Fruit fly (Drosophila melanogaster) whole organism, adult: ENCODE measurements around the gene CG31388.

Experiments used
- CG11617 ChIP-seq: fragments of 200-800 bp; sonication (Bioruptor generic); optimal IDR thresholded peaks from 2 replicates; lab custom pipeline; 2017; ENCODE audit warnings: mild to moderate bottlenecking, missing biosample characterization, missing genetic modification reagents, missing genetic modification characterization
- CG12768 ChIP-seq: fragments of 200-800 bp; sonication (Bioruptor generic); optimal IDR thresholded peaks from 2 replicates; lab custom pipeline; 2017; ENCODE audit warnings: missing biosample characterization, missing genetic modification characterization, mild to moderate bottlenecking, moderate library complexity, missing genetic modification reagents
- CG14711 ChIP-seq: fragments of 200-800 bp; sonication (Bioruptor generic); optimal IDR thresholded peaks from 2 replicates; lab custom pipeline; 2018; ENCODE audit warnings: missing biosample characterization, mild to moderate bottlenecking, missing genetic modification characterization, moderate library complexity
- CG1620 ChIP-seq: fragments of 200-800 bp; sonication (Bioruptor generic); optimal IDR thresholded peaks from 2 replicates; lab custom pipeline; 2016; ENCODE audit warnings: missing biosample characterization, missing genetic modification characterization
- CG33017 ChIP-seq: fragments of 200-800 bp; sonication (Bioruptor generic); optimal IDR thresholded peaks from 2 replicates; lab custom pipeline; 2018; ENCODE audit warnings: missing biosample characterization, mild to moderate bottlenecking, missing genetic modification characterization, moderate library complexity
- CG5204 ChIP-seq: fragments of 200-800 bp; sonication (Bioruptor generic); optimal IDR thresholded peaks from 2 replicates; lab custom pipeline; 2016; ENCODE audit warnings: missing biosample characterization, missing genetic modification characterization
- CG7045 ChIP-seq: fragments of 200-800 bp; sonication (Bioruptor generic); optimal IDR thresholded peaks from 2 replicates; lab custom pipeline; 2017; ENCODE audit warnings: missing biosample characterization, mild to moderate bottlenecking, missing genetic modification characterization
- CG7101 ChIP-seq: fragments of 200-800 bp; sonication (Bioruptor generic); optimal IDR thresholded peaks from 2 replicates; lab custom pipeline; 2018; ENCODE audit warnings: missing biosample characterization, mild to moderate bottlenecking, missing genetic modification characterization, moderate library complexity
- Clk ChIP-seq: fragments of 200-800 bp; sonication (Bioruptor generic); optimal IDR thresholded peaks from 2 replicates; lab custom pipeline; 2017; ENCODE audit warnings: missing biosample characterization, missing genetic modification characterization
- Crg-1 ChIP-seq: fragments of 200-800 bp; sonication (Bioruptor generic); optimal IDR thresholded peaks from 2 replicates; lab custom pipeline; 2016; ENCODE audit warnings: missing biosample characterization, missing genetic modification characterization
- Hr96 ChIP-seq: fragments of 200-800 bp; sonication (Bioruptor generic); optimal IDR thresholded peaks from 2 replicates; lab custom pipeline; 2016; ENCODE audit warnings: missing biosample characterization, missing genetic modification characterization
- Mnt ChIP-seq: fragments of 200-800 bp; sonication (Bioruptor generic); optimal IDR thresholded peaks from 2 replicates; lab custom pipeline; 2016; ENCODE audit warnings: missing biosample characterization, mild to moderate bottlenecking, missing genetic modification characterization
- bab1 ChIP-seq: fragments of 200-800 bp; sonication (Bioruptor generic); optimal IDR thresholded peaks from 3 replicates; lab custom pipeline; 2019; ENCODE audit warnings: missing biosample characterization, mild to moderate bottlenecking, missing genetic modification characterization, moderate library complexity
- cic ChIP-seq: fragments of 200-800 bp; sonication (Bioruptor generic); optimal IDR thresholded peaks from 2 replicates; lab custom pipeline; 2017; ENCODE audit warnings: missing biosample characterization, mild to moderate bottlenecking, missing genetic modification characterization, moderate library complexity
- cnc ChIP-seq, 2 experiments: fragments of >200 bp; optimal IDR thresholded peaks; 2 replicates each; lab custom pipeline; 2017
- kay ChIP-seq: fragments of 200-800 bp; sonication (Bioruptor generic); peaks from one replicate; lab custom pipeline; 2016; ENCODE audit warnings: missing biosample characterization, missing genetic modification characterization, borderline replicate concordance
- ovo ChIP-seq: fragments of 200-800 bp; sonication (Bioruptor generic); optimal IDR thresholded peaks from 2 replicates; lab custom pipeline; 2016; ENCODE audit warnings: missing biosample characterization, missing genetic modification characterization
- pad ChIP-seq: fragments of 200-800 bp; sonication (Bioruptor generic); optimal IDR thresholded peaks from 3 replicates; lab custom pipeline; 2017; ENCODE audit warnings: missing biosample characterization, missing genetic modification characterization, mild to moderate bottlenecking, moderate library complexity, missing genetic modification reagents
- tj ChIP-seq: fragments of 200-800 bp; sonication (Bioruptor generic); optimal IDR thresholded peaks from 3 replicates; lab custom pipeline; 2017; ENCODE audit warnings: missing biosample characterization, mild to moderate bottlenecking, missing genetic modification characterization, moderate library complexity
- toe ChIP-seq: fragments of 200-800 bp; sonication (Bioruptor generic); optimal IDR thresholded peaks from 2 replicates; lab custom pipeline; 2016; ENCODE audit warnings: missing biosample characterization, missing genetic modification characterization

The CG31388 gene

dm6 chr3R:11243951-11244660 is 6.5 kb downstream of the CG31388 start, which contains the start of the genes CG17734 and CG5214:
CG17734 (minus strand) TSS chr3R:11243999.
CG5214 (plus strand) TSS chr3R:11244302.
- TF ChIP-seq toe (GFP tag; lab: Kevin White, UChicago) (peak; percentile 52), tj (GFP tag; lab: Kevin White, UChicago) (peak; percentile 100), CG5204 (no peak), bab1 (GFP tag; lab: Kevin White, UChicago) (peak; percentile 51), Hr96 (peak; percentile 44), cic (GFP tag; lab: Kevin White, UChicago) (peak; percentile 32), CG7101 (tag; lab: Kevin White, UChicago) (peak; percentile 9), CG14711 (tag; lab: Kevin White, UChicago) (no peak), Mnt (peak; percentile 49), CG7045 (GFP tag; lab: Kevin White, UChicago) (no peak), CG11617 (GFP tag; lab: Kevin White, UChicago) (peak; percentile 30), CG1620 (GFP tag; lab: Kevin White, UChicago) (peak; percentile 19)

- TF ChIP-seq CG1620 (GFP tag; lab: Kevin White, UChicago) (no peak), ovo (no peak), CG5204 (no peak), CG11617 (GFP tag; lab: Kevin White, UChicago) (no peak), Clk (GFP tag; lab: Kevin White, UChicago) (no peak), Mnt (no peak), cic (GFP tag; lab: Kevin White, UChicago) (no peak), CG7101 (tag; lab: Kevin White, UChicago) (no peak), kay (GFP tag; lab: Kevin White, UChicago) (no peak), bab1 (GFP tag; lab: Kevin White, UChicago) (no peak), pad (GFP tag; lab: Kevin White, UChicago) (no peak), tj (GFP tag; lab: Kevin White, UChicago) (no peak), CG12768 (no peak), Hr96 (no peak)
These were observed 8.2 kb downstream of the CG31388 start for dm6 chr3R:11245803-11246202.

- TF ChIP-seq CG1620 (GFP tag; lab: Kevin White, UChicago), result no peak
- no peak for TF ChIP-seq CG11617 (GFP tag; lab: Kevin White, UChicago)
- no peak for TF ChIP-seq Mnt
- no peak for TF ChIP-seq CG14711 (tag; lab: Kevin White, UChicago)
- TF ChIP-seq CG33017 (tag; lab: Kevin White, UChicago), result no peak
- no peak for TF ChIP-seq Clk (GFP tag; lab: Kevin White, UChicago)
- no peak for TF ChIP-seq toe (GFP tag; lab: Kevin White, UChicago)
- TF ChIP-seq cic (GFP tag; lab: Kevin White, UChicago), result no peak
- TF ChIP-seq CG7101 (tag; lab: Kevin White, UChicago), result no peak
- no peak for TF ChIP-seq Crg-1
- TF ChIP-seq CG7045 (GFP tag; lab: Kevin White, UChicago), result no peak
- no peak for TF ChIP-seq cnc (optimal IDR thresholded peaks at IDR 0.05; lab: Kevin White, UChicago)
- TF ChIP-seq pad (GFP tag; lab: Kevin White, UChicago), result no peak
- no peak for TF ChIP-seq Hr96
- no peak for TF ChIP-seq tj (GFP tag; lab: Kevin White, UChicago)
- no peak for TF ChIP-seq CG12768
- no peak for TF ChIP-seq bab1 (GFP tag; lab: Kevin White, UChicago)
- TF ChIP-seq ovo, result no peak
These were observed 9.2 kb downstream of the CG31388 start for dm6 chr3R:11246865-11247264.

dm6 chr3R:11253768-11254167 is 16.2 kb downstream of the CG31388 start:
- TF ChIP-seq CG11617 (GFP tag; lab: Kevin White, UChicago) (no peak), Clk (GFP tag; lab: Kevin White, UChicago) (no peak), cnc (optimal IDR thresholded peaks at IDR 0.05; lab: Kevin White, UChicago) (no peak), CG14711 (tag; lab: Kevin White, UChicago) (no peak), pad (GFP tag; lab: Kevin White, UChicago) (no peak), CG12768 (no peak), kay (GFP tag; lab: Kevin White, UChicago) (no peak), bab1 (GFP tag; lab: Kevin White, UChicago) (no peak), CG33017 (tag; lab: Kevin White, UChicago) (no peak), Hr96 (no peak), ovo (no peak), cic (GFP tag; lab: Kevin White, UChicago) (no peak), CG1620 (GFP tag; lab: Kevin White, UChicago) (no peak), Mnt (no peak), toe (GFP tag; lab: Kevin White, UChicago) (no peak), CG5204 (no peak), tj (GFP tag; lab: Kevin White, UChicago) (no peak), CG7045 (GFP tag; lab: Kevin White, UChicago) (no peak), CG7101 (tag; lab: Kevin White, UChicago) (no peak)

- TF ChIP-seq Hr96, result no peak
- TF ChIP-seq pad (GFP tag; lab: Kevin White, UChicago), result peak; percentile 90
These were observed 16.9 kb downstream of the CG31388 start for dm6 chr3R:11254382-11254953.

dm6 chr3R:11257537-11257936 is 19.9 kb downstream of the CG31388 start:
- TF ChIP-seq cic (GFP tag; lab: Kevin White, UChicago), result no peak
- TF ChIP-seq CG7045 (GFP tag; lab: Kevin White, UChicago), result no peak
- no peak for TF ChIP-seq CG1620 (GFP tag; lab: Kevin White, UChicago)
- no peak for TF ChIP-seq Clk (GFP tag; lab: Kevin White, UChicago)
